Worm (Caenorhabditis elegans): Measurements from ENCODE around the gene nas-22.

DNA sequence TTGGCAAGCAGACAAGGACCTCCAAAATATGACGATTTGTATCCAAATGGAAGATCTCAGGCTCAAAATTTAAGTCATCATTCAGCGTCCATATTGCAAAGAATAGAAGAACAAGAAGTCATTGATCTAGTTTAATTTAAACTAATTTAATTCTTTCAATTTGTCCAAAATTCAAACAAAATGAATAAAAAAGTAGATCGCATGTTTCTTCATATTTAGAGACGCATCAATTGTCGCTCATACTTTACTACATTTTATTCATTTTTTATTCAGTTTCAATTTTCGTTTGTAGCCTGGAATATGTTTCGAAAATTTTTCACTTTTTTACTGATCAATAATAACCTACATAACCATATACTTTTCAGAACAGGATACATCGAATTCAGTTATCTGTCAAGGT, 18.0 kb downstream of the nas-22 start, which contains the start of gene T11F9.21:
- TF ChIP-seq ets-7 (tag; optimal IDR thresholded peaks at IDR 0.05) (no peak), tra-4 (tag; optimal IDR thresholded peaks at IDR 0.05) (no peak), hmbx-1 (tag; optimal IDR thresholded peaks at IDR 0.05) (no peak), aly-1 (tag; optimal IDR thresholded peaks at IDR 0.05) (no peak), ceh-36 (tag; optimal IDR thresholded peaks at IDR 0.05) (no peak), ama-1 (optimal IDR thresholded peaks at IDR 0.05) (no peak), flt-1 (GFP tag; IDR thresholded peaks at IDR 0.05) (no peak), hnd-1 (tag; optimal IDR thresholded peaks at IDR 0.05) (no peak), ceh-13 (GFP tag; optimal IDR thresholded peaks at IDR 0.05) (no peak), F13C5.2 (tag; optimal IDR thresholded peaks at IDR 0.05) (no peak)

Measured in whole organism, early embryonic.